Fruit fly (Drosophila melanogaster): ENCODE results near the gene CG44000.

The CG44000 gene

DNA sequence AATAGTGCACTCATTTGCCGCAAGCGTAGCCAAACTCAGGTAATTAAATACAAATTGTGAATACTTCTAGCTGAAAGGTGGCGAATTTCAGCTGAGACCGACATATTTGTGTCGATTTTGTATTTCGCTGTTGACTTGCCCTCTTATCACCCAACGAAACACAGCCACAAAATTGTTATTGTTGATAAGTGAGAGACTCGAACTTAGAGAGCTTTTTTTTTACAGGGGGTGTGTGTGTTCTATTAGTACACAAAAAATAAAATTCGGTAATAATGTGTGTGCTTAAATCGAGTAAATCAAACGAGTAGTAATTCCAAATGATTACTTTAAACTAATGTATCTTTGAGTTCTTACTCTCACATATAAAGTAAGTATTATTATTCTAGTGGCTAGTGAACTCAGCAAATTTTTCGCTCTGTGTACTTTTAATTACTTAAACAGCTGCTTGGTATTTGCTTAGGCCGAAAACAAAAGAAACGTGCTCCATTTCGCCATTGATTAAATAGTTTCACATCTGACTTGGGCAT, 17.9 kb downstream of the CG44000 start:
- TF ChIP-seq Myc (optimal IDR thresholded peaks at IDR 0.05) (no peak), psq (optimal IDR thresholded peaks at IDR 0.05) (no peak), ttk (optimal IDR thresholded peaks at IDR 0.05) (no peak), h (optimal IDR thresholded peaks at IDR 0.05) (no peak), insv (optimal IDR thresholded peaks at IDR 0.05) (no peak), Sin3A (optimal IDR thresholded peaks at IDR 0.05) (no peak)

DNA sequence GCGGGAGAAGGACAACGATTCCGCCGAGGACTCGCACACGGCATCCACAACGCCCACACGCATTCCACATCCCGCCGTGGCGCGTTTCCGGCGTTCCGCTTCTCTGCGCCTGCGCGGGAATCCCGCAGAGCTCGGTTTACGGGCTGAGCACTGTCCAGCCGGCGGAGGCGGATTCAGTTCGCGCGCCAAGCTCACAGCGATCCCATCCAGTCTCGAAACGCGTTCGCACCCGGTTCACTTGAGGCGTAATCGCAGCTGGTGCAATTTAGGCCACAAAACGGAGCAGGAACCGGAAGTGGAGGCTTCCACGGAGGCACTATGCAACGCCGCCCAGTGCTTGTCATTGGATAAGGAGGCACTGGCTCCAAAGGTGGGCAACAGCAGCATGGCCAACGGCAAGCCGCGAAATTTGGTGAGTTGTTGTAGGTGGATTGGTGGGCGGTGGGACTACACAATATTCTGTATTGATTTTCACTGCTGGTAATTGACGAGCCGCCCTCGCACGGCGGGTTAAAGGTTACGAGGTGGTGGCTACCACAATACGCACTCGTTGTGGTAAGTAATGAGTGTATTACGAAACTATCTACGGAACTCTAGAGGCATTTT, 19.8 kb downstream of the CG44000 start:
- TF ChIP-seq h (optimal IDR thresholded peaks at IDR 0.05) = no peak
- no peak for TF ChIP-seq Myc (optimal IDR thresholded peaks at IDR 0.05)
- no peak for TF ChIP-seq insv (optimal IDR thresholded peaks at IDR 0.05)
- TF ChIP-seq Sin3A (optimal IDR thresholded peaks at IDR 0.05) = no peak
- no peak for TF ChIP-seq ttk (optimal IDR thresholded peaks at IDR 0.05)
- TF ChIP-seq psq (optimal IDR thresholded peaks at IDR 0.05) = no peak

DNA sequence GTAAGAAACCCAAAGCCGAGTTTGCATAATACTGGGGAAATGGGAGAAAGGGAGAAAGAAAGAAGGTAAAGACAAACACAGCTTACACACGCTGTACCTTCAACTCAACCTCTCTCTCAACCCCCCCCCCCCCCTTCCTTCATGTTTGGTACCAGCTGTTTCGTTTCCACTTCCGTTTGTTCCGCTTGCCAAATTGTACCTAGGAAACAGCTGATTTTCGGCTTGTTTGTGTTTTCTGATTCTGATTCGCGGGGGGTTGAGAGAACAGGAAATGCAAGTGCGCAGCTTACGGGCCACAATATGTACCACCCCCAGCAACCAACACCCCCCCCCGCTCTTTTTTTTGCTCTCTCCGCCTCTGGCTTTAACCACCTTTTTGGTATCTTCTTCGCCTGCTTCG, 20.9 kb downstream of the CG44000 start:
- TF ChIP-seq ttk (optimal IDR thresholded peaks at IDR 0.05) (no peak), psq (optimal IDR thresholded peaks at IDR 0.05) (no peak), Sin3A (optimal IDR thresholded peaks at IDR 0.05) (no peak), insv (optimal IDR thresholded peaks at IDR 0.05) (no peak)

DNA sequence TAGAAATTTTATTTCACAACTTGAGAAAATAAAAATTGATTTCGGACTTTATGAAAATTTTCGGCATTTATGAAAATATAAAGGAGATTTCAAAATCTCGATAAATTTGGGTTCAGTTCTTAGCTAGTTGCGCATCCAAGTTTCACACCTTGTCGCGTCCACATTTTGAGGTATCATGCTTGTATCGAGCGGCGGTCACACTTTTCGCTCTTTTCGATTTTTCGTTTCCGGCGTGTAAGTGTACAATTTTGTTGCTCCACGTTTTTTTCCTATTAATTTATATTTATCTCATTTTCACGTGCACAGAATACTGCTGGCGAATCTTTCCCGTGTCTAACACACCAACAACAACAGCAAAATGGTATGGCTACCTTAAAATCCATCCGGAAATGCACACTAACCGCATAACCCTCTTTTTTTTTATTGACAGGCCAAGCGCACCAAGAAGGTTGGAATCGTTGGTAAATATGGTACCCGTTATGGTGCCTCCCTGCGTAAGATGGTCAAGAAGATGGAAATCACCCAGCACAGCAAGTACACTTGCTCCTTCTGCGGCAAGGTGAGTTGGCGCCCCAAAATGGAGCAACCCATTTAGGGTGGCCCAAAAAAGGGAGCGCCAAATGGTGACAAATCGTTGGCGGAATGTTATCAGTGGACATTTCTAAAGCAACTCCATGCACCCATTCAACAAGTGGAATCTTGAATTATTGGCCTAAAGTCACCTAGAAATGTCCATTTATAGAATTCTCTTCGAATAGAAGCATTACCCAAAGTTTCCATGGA, 27.9 kb downstream of the CG44000 start, which contains the start of gene RpL37A:
RpL37A (plus strand) TSS at position 161 of the 783 bp plus-strand sequence.
- TF ChIP-seq psq (optimal IDR thresholded peaks at IDR 0.05) (no peak), insv (optimal IDR thresholded peaks at IDR 0.05) (no peak), h (optimal IDR thresholded peaks at IDR 0.05) (no peak), Myc (optimal IDR thresholded peaks at IDR 0.05) (no peak), Sin3A (optimal IDR thresholded peaks at IDR 0.05) (no peak), ttk (optimal IDR thresholded peaks at IDR 0.05) (no peak)

DNA sequence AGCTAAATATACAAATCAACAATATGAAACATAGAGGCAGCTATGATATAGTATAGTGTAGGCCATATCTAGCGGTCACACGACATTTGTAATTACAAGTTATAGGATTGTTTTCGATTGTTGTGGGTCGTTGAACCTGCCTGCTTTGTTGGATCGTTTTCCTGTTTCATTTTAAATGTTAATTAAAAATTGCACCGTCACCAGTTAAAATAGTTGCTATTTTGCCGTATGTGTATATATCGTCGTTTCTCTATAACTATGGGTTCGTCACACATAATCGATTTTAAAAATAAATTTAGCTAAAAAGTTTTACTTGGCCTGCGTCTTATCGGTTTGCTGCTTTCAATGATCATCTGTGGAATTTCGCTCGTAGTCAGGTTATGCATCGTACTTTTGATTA, 29.3 kb downstream of the CG44000 start:
- TF ChIP-seq Sin3A (optimal IDR thresholded peaks at IDR 0.05) = no peak
- TF ChIP-seq insv (optimal IDR thresholded peaks at IDR 0.05) = no peak
- no peak for TF ChIP-seq h (optimal IDR thresholded peaks at IDR 0.05)
- TF ChIP-seq Myc (optimal IDR thresholded peaks at IDR 0.05) = no peak
- no peak for TF ChIP-seq psq (optimal IDR thresholded peaks at IDR 0.05)
- TF ChIP-seq ttk (optimal IDR thresholded peaks at IDR 0.05) = no peak

DNA sequence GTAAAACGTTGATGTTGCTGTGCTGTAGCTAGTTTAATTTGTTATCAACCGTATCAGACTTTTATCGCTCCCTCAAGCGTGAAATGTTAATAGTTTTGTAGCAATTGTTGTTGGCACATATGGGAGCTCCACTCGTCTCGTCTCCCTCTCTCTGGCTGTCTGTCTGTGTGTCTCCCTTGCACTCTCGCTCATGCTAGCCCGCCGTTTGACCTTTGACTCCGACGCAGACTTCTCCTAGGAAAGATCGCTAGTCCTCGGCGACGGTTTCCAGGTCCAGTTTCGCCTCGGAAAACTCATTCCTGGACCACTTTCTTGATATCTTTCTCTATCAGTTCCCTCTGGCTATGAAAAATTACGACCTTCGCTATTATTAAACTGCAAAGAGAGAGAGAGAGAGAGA, 36.1 kb downstream of the CG44000 start:
- TF ChIP-seq ttk (optimal IDR thresholded peaks at IDR 0.05) (no peak), h (optimal IDR thresholded peaks at IDR 0.05) (no peak), Myc (optimal IDR thresholded peaks at IDR 0.05) (no peak), psq (optimal IDR thresholded peaks at IDR 0.05) (no peak), Sin3A (optimal IDR thresholded peaks at IDR 0.05) (no peak), insv (optimal IDR thresholded peaks at IDR 0.05) (no peak)

DNA sequence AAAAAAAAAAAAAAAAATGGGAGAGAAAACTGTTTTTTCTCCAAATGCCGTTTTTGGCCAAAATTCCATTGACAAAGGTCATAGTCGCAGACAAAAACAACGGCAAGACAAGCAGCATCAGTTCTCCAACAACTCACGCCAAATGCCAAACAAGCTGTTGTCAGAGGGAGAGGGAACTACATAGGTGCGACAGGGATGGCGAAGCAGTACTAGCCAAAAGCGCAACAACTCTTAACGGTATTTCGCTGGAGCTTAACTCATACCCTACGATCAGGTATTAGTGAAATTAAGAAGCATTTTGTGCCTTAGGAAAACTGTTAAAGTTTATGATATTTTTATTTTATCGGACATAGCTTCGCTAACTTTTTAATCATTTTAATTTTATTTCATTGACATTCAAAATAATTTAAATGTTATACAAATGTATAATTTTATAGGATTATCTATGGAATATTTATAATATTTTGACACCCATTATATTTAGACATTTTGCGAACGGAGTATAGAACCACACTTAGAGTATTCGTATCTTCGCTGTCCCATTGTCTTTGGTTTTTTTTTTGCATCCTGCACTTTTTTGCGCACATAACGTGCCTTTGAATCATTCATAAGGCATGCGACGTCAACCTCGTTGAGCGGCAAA, 37.3 kb downstream of the CG44000 start:
- TF ChIP-seq Myc (optimal IDR thresholded peaks at IDR 0.05) (no peak), ttk (optimal IDR thresholded peaks at IDR 0.05) (no peak), h (optimal IDR thresholded peaks at IDR 0.05) (no peak), psq (optimal IDR thresholded peaks at IDR 0.05) (no peak), insv (optimal IDR thresholded peaks at IDR 0.05) (no peak)

DNA sequence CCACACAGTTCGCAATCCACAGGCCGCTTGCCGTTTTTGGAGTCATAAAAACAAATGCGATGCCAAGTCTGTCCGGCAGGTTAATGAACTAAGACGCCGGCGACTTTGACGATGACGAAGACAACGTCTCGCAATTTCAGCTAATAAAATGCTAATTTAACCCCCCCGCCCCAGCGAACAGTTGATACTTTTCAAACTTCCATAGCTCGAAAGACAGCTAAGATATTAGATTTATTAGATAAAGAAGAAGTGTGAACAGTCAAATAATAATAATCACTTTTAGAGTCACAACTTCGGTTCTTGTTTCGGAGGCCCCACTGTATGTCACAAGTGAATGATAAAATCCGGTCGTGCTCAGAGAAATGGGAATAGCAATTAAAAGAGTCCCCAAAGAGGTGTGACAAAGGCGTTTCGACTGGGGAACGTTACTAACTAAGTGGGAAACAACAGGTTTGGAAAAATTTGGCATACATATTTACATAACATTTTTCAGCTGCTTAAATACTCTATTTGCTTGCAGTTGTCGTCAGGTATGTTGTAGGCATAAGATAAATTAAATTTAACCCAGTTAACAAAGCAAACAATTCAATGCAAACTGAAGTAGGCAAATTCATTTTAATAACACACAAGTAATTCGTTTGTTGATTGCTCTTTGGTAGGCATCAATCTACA, 41.7 kb downstream of the CG44000 start:
- TF ChIP-seq Myc (optimal IDR thresholded peaks at IDR 0.05) (no peak), psq (optimal IDR thresholded peaks at IDR 0.05) (no peak), h (optimal IDR thresholded peaks at IDR 0.05) (no peak), ttk (optimal IDR thresholded peaks at IDR 0.05) (no peak), Sin3A (optimal IDR thresholded peaks at IDR 0.05) (no peak), insv (optimal IDR thresholded peaks at IDR 0.05) (no peak)

DNA sequence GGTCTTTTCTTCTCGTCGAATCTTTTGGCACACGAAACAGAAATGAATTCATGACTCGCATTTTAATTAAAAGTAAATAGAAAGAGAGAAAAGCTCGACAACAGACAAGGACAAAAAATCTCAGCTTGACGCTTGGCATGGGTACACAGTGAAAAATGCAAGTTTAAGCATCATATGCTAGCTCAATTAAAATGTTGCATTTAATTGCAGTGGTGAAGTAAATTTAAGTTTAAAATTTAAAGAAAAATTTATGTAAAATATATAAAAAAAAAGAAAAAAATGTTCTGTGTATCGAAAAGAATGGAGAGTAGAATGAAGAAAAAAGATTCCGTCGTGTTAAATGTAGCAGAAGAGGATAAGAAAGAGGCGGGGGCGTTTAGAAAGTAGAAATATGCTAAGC, 42.5 kb downstream of the CG44000 start:
- no peak for TF ChIP-seq Sin3A (optimal IDR thresholded peaks at IDR 0.05)
- no peak for TF ChIP-seq insv (optimal IDR thresholded peaks at IDR 0.05)
- TF ChIP-seq ttk (optimal IDR thresholded peaks at IDR 0.05) = no peak
- TF ChIP-seq Myc (optimal IDR thresholded peaks at IDR 0.05) = no peak
- no peak for TF ChIP-seq h (optimal IDR thresholded peaks at IDR 0.05)
- TF ChIP-seq psq (optimal IDR thresholded peaks at IDR 0.05) = no peak

DNA sequence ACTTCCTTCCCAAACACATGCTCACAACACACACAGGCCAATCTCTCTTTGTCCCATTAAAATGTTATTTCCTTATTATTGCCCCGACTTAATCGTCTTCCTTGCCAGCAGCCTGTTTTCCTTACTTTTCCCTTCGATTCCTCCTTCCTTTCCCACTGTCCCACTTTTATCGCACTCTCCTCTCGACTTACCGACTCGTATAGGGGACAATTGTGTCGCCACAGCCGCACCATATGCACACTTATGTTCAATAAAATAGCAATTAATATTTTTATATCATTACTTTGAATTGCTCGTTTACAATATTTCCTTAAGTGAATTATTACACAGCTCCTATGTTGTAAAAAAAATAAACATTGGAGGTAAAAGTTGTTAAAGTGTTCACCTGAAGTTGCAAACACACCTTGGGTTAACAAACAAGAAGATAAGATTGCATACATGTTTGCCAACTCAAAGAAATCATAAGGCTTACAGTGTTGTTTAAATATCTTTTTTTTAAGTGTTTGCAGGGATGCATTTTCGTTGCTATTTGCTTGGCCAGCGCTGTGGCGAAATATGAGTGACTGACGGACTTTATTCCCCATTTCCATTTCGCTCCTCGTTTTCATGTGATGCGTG, 43.9 kb downstream of the CG44000 start:
- TF ChIP-seq insv (optimal IDR thresholded peaks at IDR 0.05) (no peak), ttk (optimal IDR thresholded peaks at IDR 0.05) (no peak), Myc (optimal IDR thresholded peaks at IDR 0.05) (no peak), Sin3A (optimal IDR thresholded peaks at IDR 0.05) (no peak), h (optimal IDR thresholded peaks at IDR 0.05) (no peak), psq (optimal IDR thresholded peaks at IDR 0.05) (no peak)

DNA sequence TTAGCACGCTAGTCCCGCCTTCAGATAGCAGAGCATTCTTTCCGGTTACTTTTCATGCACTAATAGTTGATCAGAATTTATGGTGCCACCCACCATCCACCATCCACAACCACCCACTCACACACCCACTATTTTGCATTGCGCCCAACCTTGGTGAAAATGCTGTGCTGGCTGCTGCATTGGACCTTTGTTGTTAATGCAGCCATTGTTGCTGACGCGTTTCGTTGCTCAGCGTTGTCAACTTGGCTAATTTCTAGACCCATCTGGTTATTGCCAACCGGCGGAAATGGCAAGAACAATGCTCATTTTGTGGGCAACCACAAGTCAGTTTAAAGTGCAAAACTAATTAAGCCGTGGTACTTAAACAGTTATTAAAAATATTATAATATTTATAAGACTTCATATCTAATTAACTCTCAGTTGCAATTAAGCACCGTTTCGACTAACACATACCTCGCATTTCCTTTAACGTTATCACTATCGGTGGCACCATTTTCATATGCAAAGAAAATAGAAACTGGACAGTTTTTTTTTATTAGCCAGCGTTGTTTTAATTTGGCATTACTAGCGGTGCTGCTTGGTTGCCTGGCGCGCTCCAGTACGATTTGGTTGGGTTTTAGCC, 45.7 kb downstream of the CG44000 start:
- TF ChIP-seq h (optimal IDR thresholded peaks at IDR 0.05) = no peak
- no peak for TF ChIP-seq Sin3A (optimal IDR thresholded peaks at IDR 0.05)
- TF ChIP-seq Myc (optimal IDR thresholded peaks at IDR 0.05) = no peak
- no peak for TF ChIP-seq ttk (optimal IDR thresholded peaks at IDR 0.05)
- no peak for TF ChIP-seq psq (optimal IDR thresholded peaks at IDR 0.05)
- TF ChIP-seq insv (optimal IDR thresholded peaks at IDR 0.05) = no peak

Data from Kc167 (cell line).